Worm (Caenorhabditis elegans): ENCODE data around the gene F55G7.5.

F55G7.5 gene

ce11 chrX:11937343-11937935, 1.3 kb downstream of the F55G7.5 start (continued):
- peak; percentile 97 for TF ChIP-seq ztf-7 (tag; optimal IDR thresholded peaks at IDR 0.05)
- peak; percentile 99 for TF ChIP-seq rbr-2 (tag; optimal IDR thresholded peaks at IDR 0.05)
- peak; percentile 100 for TF ChIP-seq dve-1 (tag; optimal IDR thresholded peaks at IDR 0.05; ENCODE audit: insufficient read depth)
- TF ChIP-seq zfp-2 (tag; optimal IDR thresholded peaks at IDR 0.05) = peak; percentile 88
- TF ChIP-seq lin-15B (tag; optimal IDR thresholded peaks at IDR 0.05) = peak; percentile 41

- TF ChIP-seq nhr-25 (tag; optimal IDR thresholded peaks at IDR 0.05; ENCODE audit: borderline replicate concordance, insufficient read depth) (no peak), aly-2 (tag; optimal IDR thresholded peaks at IDR 0.05) (no peak), hlh-11 (tag; optimal IDR thresholded peaks at IDR 0.05) (peak; percentile 44), daf-12 (tag; optimal IDR thresholded peaks at IDR 0.05) (no peak), ceh-44 (GFP tag; IDR thresholded peaks at IDR 0.05) (0 out of 2 replicates have a peak, but pooled peaks have one; percentile 16), pqm-1 (tag; optimal IDR thresholded peaks at IDR 0.05) (no peak), mxl-3 (GFP tag; optimal IDR thresholded peaks at IDR 0.05) (peak; percentile 11), egl-43 (GFP tag; IDR thresholded peaks at IDR 0.05) (peak; percentile 94), mdt-29 (GFP tag; IDR thresholded peaks at IDR 0.05) (no peak; the same call in 1 of the 2 replicates), nhr-28 (tag; optimal IDR thresholded peaks at IDR 0.05) (peak; percentile 12), set-16 (GFP tag; IDR thresholded peaks at IDR 0.05) (peak; percentile 55), spr-1 (tag; optimal IDR thresholded peaks at IDR 0.05) (peak; percentile 62), duxl-1 (tag; optimal IDR thresholded peaks at IDR 0.05; ENCODE audit: poor library complexity) (peak; percentile 78), unc-130 (GFP tag; optimal IDR thresholded peaks at IDR 0.05) (peak; percentile 16), unc-39 (tag; optimal IDR thresholded peaks at IDR 0.05) (no peak), gei-8 (GFP tag; optimal IDR thresholded peaks at IDR 0.05) (no peak), mep-1 (tag; optimal IDR thresholded peaks at IDR 0.05) (no peak), zag-1 (tag; optimal IDR thresholded peaks at IDR 0.05) (no peak), lin-38 (GFP tag; IDR thresholded peaks at IDR 0.05) (peak; percentile 71), R02D3.7 (tag; optimal IDR thresholded peaks at IDR 0.05) (no peak), Y75B8A.6 (GFP tag; IDR thresholded peaks at IDR 0.05) (0 out of 2 replicates have a peak, but pooled peaks have one; percentile 12), lin-39 (tag; optimal IDR thresholded peaks at IDR 0.05) (no peak), ceh-62 (tag; optimal IDR thresholded peaks at IDR 0.05) (no peak), ceh-32 (tag; optimal IDR thresholded peaks at IDR 0.05; ENCODE audit: poor library complexity) (no peak), ZK546.5 (tag; optimal IDR thresholded peaks at IDR 0.05) (no peak), lin-13 (GFP tag; optimal IDR thresholded peaks at IDR 0.05) (peak; percentile 27), attf-4 (tag; optimal IDR thresholded peaks at IDR 0.05) (no peak), ctbp-1 (GFP tag; IDR thresholded peaks at IDR 0.05) (peak; percentile 74), hlh-30 (tag; optimal IDR thresholded peaks at IDR 0.05; ENCODE audit: insufficient read depth) (peak; percentile 46), lim-7 (GFP tag; IDR thresholded peaks at IDR 0.05) (peak; percentile 85), aha-1 (tag) (peak; percentile 94), ces-1 (GFP tag; optimal IDR thresholded peaks at IDR 0.05) (no peak), nhr-11 (tag; optimal IDR thresholded peaks at IDR 0.05) (no peak), nhr-76 (tag; optimal IDR thresholded peaks at IDR 0.05) (no peak), daf-8 (GFP tag; IDR thresholded peaks at IDR 0.05) (0 out of 2 replicates have a peak, but pooled peaks have one; percentile 60), mes-2 (tag; optimal IDR thresholded peaks at IDR 0.05; ENCODE audit: poor library complexity, severe bottlenecking) (peak; percentile 85), sdz-12 (GFP tag; optimal IDR thresholded peaks at IDR 0.05) (peak; percentile 42), T20F7.1 (GFP tag; optimal IDR thresholded peaks at IDR 0.05) (no peak), fkh-10 (GFP tag; optimal IDR thresholded peaks at IDR 0.05) (no peak), jun-1 (tag; optimal IDR thresholded peaks at IDR 0.05) (peak; percentile 7), ztf-11 (tag; optimal IDR thresholded peaks at IDR 0.05) (no peak), zfp-3 (GFP tag; conservative IDR thresholded peaks at IDR 0.05) (no peak), daf-16 (GFP tag; optimal IDR thresholded peaks at IDR 0.05) (peak; percentile 55 to 85), daf-16 (tag; optimal IDR thresholded peaks at IDR 0.05) (peak; percentile 78), Y105C5A.15 (GFP tag; IDR thresholded peaks at IDR 0.05) (peak; percentile 51; the same call in 1 of the 2 replicates)
These were observed 3.8 kb downstream of the F55G7.5 start for ce11 chrX:11934933-11935332.
